Worm (Caenorhabditis elegans) whole organism, L2 larva: Measurements from ENCODE around the gene F07C6.4.

ENCODE experiments used
- aly-2 ChIP-seq: fragments of 150-350 bp; optimal IDR thresholded peaks from 2 replicates; lab custom pipeline; 2014; ENCODE audit warnings: missing biosample characterization, missing genetic modification characterization
- ama-1 ChIP-seq: fragments of 150-350 bp; optimal IDR thresholded peaks from 2 replicates; lab custom pipeline; 2018; ENCODE audit warnings: inconsistent platforms
- mdl-1 ChIP-seq, 2 experiments: fragments of 150-350 bp in 1 of 2; sonication (generic microtip) in 1 of 2; optimal IDR thresholded peaks; 2 replicates each; lab custom pipeline; 2017; ENCODE audit warnings: missing biosample characterization in 2 of 2, missing genetic modification characterization in 2 of 2
- nhr-129 ChIP-seq: fragments of 150-350 bp; optimal IDR thresholded peaks from 2 replicates; lab custom pipeline; 2014; ENCODE audit warnings: missing biosample characterization, missing genetic modification characterization
- nhr-237 ChIP-seq: fragments of 150-350 bp; optimal IDR thresholded peaks from 2 replicates; lab custom pipeline; 2014; ENCODE audit warnings: missing biosample characterization, missing genetic modification characterization
- snpc-4 ChIP-seq: fragments of 150-350 bp; optimal IDR thresholded peaks from 2 replicates; lab custom pipeline; 2014; ENCODE audit warnings: missing biosample characterization, missing genetic modification characterization
- unc-62 ChIP-seq: fragments of 150-350 bp; optimal IDR thresholded peaks from 2 replicates; lab custom pipeline; 2014; ENCODE audit warnings: missing biosample characterization, missing genetic modification reagents, missing genetic modification characterization

- TF ChIP-seq nhr-129 (no peak), mdl-1 (tag; optimal IDR thresholded peaks at IDR 0.05; lab: Kevin White, UChicago) (no peak), nhr-237 (no peak), unc-62 (no peak), aly-2 (no peak), ama-1 (lab: Kevin White, UChicago) (no peak), snpc-4 (tag; lab: Kevin White, UChicago) (no peak)
These were observed 5.8 kb downstream of the F07C6.4 start for ce11 chrIV:12811554-12811953.
